Worm (Caenorhabditis elegans) whole organism, L1 larva: Measurements from ENCODE around the gene suex-1.

Source experiments
- ceh-82 ChIP-seq, 3 experiments: fragments of 150-350 bp in 1 of 3; sonication (generic microtip) in 2 of 3; optimal IDR thresholded peaks; 2 replicates each; lab custom pipeline; 2014 to 2017; ENCODE audit warnings: missing biosample characterization in 3 of 3, missing genetic modification characterization in 3 of 3
- dpl-1 ChIP-seq, 3 experiments: fragments of 150-350 bp in 2 of 3; sonication (generic microtip) in 1 of 3; optimal IDR thresholded peaks; 2 replicates each; lab custom pipeline; 2014 to 2017; ENCODE audit warnings: missing biosample characterization in 3 of 3, missing genetic modification characterization in 3 of 3, missing genetic modification reagents in 3 of 3
- efl-1 ChIP-seq, 4 experiments: fragments of 150-350 bp; optimal IDR thresholded peaks in 3 of 4; peaks in 1 of 4; 1 replicate in 1 of 4; 2 replicates in 3 of 4; lab custom pipeline; 2014; ENCODE audit warnings: missing biosample characterization in 2 of 4, missing genetic modification characterization in 2 of 4, missing genetic modification reagents in 2 of 4
- egl-27 ChIP-seq, 2 experiments: fragments of 150-350 bp in 1 of 2; sonication (generic microtip); optimal IDR thresholded peaks; 3 replicates each; lab custom pipeline; 2017 to 2018; ENCODE audit warnings: missing biosample characterization in 2 of 2, missing genetic modification characterization in 2 of 2, missing genetic modification reagents in 2 of 2
- isw-1 ChIP-seq: fragments of 200-800 bp; sonication (Bioruptor generic); IDR thresholded peaks from 2 replicates; pipeline ENCODE4 v1.3.6; 2022; ENCODE audit warnings: missing genetic modification characterization, missing compliant biosample characterization
- mep-1 ChIP-seq: fragments of 150-350 bp; optimal IDR thresholded peaks from 2 replicates; lab custom pipeline; 2014; ENCODE audit warnings: missing biosample characterization, missing genetic modification characterization
- nhr-71 ChIP-seq: sonication (generic microtip); optimal IDR thresholded peaks from 2 replicates; lab custom pipeline; 2016; ENCODE audit warnings: mild to moderate bottlenecking, missing genetic modification characterization, moderate library complexity, missing compliant biosample characterization
- nhr-77 ChIP-seq: fragments of 150-350 bp; optimal IDR thresholded peaks from 2 replicates; lab custom pipeline; 2014; ENCODE audit warnings: missing biosample characterization, missing genetic modification characterization
- rnt-1 ChIP-seq: sonication (generic microtip); optimal IDR thresholded peaks from 2 replicates; lab custom pipeline; 2016; ENCODE audit warnings: mild to moderate bottlenecking, missing genetic modification characterization, moderate library complexity, missing compliant biosample characterization
- skn-1 ChIP-seq: fragments of 150-350 bp; optimal IDR thresholded peaks from 2 replicates; lab custom pipeline; 2014; ENCODE audit warnings: missing biosample characterization, missing genetic modification characterization
- snpc-4 ChIP-seq: fragments of 150-350 bp; optimal IDR thresholded peaks from 2 replicates; lab custom pipeline; 2014; ENCODE audit warnings: missing biosample characterization, missing genetic modification characterization
- unc-62 ChIP-seq: fragments of 150-350 bp; optimal IDR thresholded peaks from 2 replicates; lab custom pipeline; 2014; ENCODE audit warnings: missing biosample characterization, missing genetic modification reagents, missing genetic modification characterization
- zag-1 ChIP-seq: fragments of 150-350 bp; optimal IDR thresholded peaks from 2 replicates; lab custom pipeline; 2014; ENCODE audit warnings: missing biosample characterization, missing genetic modification characterization
- ztf-11 ChIP-seq, 2 experiments: sonication (generic microtip); optimal IDR thresholded peaks; 2 replicates each; lab custom pipeline; 2016 to 2017; ENCODE audit warnings: missing genetic modification characterization in 2 of 2, missing biosample characterization in 1 of 2, missing compliant biosample characterization in 1 of 2

ce11 chrII:5463692-5464300 is 34.3 kb downstream of the suex-1 start:
- TF ChIP-seq egl-27 (tag; optimal IDR thresholded peaks at IDR 0.05; lab: Kevin White, UChicago) (no peak), zag-1 (no peak), ceh-82 (tag; optimal IDR thresholded peaks at IDR 0.05; lab: Kevin White, UChicago) (no peak), skn-1 (tag; lab: Kevin White, UChicago) (no peak), mep-1 (tag; lab: Kevin White, UChicago) (no peak), nhr-71 (tag; lab: Kevin White, UChicago) (peak; percentile 7), ztf-11 (tag; optimal IDR thresholded peaks at IDR 0.05; lab: Kevin White, UChicago) (no peak), dpl-1 (GFP tag; optimal IDR thresholded peaks at IDR 0.05; lab: Kevin White, UChicago) (no peak), efl-1 (optimal IDR thresholded peaks at IDR 0.05; lab: Kevin White, UChicago) (peak in 1 of 2 experiments; percentile 4), efl-1 (GFP tag; optimal IDR thresholded peaks at IDR 0.05 in 1 of 2; lab: Kevin White, UChicago) (peak in 1 of 2 experiments; percentile 86), rnt-1 (tag; lab: Kevin White, UChicago) (peak; percentile 6), unc-62 (GFP tag; lab: Kevin White, UChicago) (no peak), isw-1 (no peak), snpc-4 (tag; lab: Kevin White, UChicago) (no peak), nhr-77 (tag; lab: Kevin White, UChicago) (no peak)
